Fruit fly (Drosophila melanogaster) whole organism, embryonic: Measurements from ENCODE around the gene spas.
A peak's percentile ranks its signal among the peaks of the same experiment; 100 is the strongest.

ENCODE experiments used
- Ada2b ChIP-seq: fragments of 200-800 bp; sonication (Bioruptor generic); IDR thresholded peaks from 2 replicates; pipeline ENCODE4 v1.3.6; 2022; ENCODE audit warnings: missing biosample characterization, missing genetic modification characterization
- Adf1 ChIP-seq: fragments of 200-800 bp; sonication (Bioruptor generic); IDR thresholded peaks from 2 replicates; pipeline ENCODE4 v1.3.6; 2022; ENCODE audit warnings: missing biosample characterization, missing genetic modification characterization
- Atf-2 ChIP-seq: fragments of 200-800 bp; sonication (Bioruptor generic); optimal IDR thresholded peaks from 2 replicates; lab custom pipeline; 2016; ENCODE audit warnings: missing biosample characterization, missing genetic modification characterization
- Blimp-1 ChIP-seq: fragments of 200-800 bp; sonication (Bioruptor generic); optimal IDR thresholded peaks from 3 replicates; lab custom pipeline; 2018; ENCODE audit warnings: missing biosample characterization, missing genetic modification characterization, mild to moderate bottlenecking, moderate library complexity, missing genetic modification reagents
- CG1024 ChIP-seq: fragments of 200-800 bp; sonication (Bioruptor generic); IDR thresholded peaks from 2 replicates; pipeline ENCODE4 v1.3.6; 2022; ENCODE audit warnings: missing biosample characterization, missing genetic modification characterization
- CG10321 ChIP-seq: fragments of 200-800 bp; sonication (Bioruptor generic); IDR thresholded peaks from 2 replicates; pipeline ENCODE4 v1.3.6; 2022; ENCODE audit warnings: missing biosample characterization, missing genetic modification characterization
- CG12942 ChIP-seq: fragments of 200-800 bp; sonication (Bioruptor generic); optimal IDR thresholded peaks from 3 replicates; lab custom pipeline; 2016; ENCODE audit warnings: missing biosample characterization, missing genetic modification characterization
- CG1603 ChIP-seq: fragments of 200-800 bp; sonication (Bioruptor generic); optimal IDR thresholded peaks from 2 replicates; lab custom pipeline; 2019; ENCODE audit warnings: missing biosample characterization, mild to moderate bottlenecking, missing genetic modification characterization, moderate library complexity
- CG16813 ChIP-seq: fragments of 200-800 bp; sonication (Bioruptor generic); IDR thresholded peaks from 3 replicates; pipeline ENCODE4 v1.3.6; 2022; ENCODE audit warnings: missing biosample characterization, missing genetic modification characterization; ENCODE audit not compliant: partially characterized antibody
- CG18599 ChIP-seq: fragments of 200-800 bp; sonication (Bioruptor generic); optimal IDR thresholded peaks from 3 replicates; lab custom pipeline; 2017; ENCODE audit warnings: missing biosample characterization, missing genetic modification characterization, mild to moderate bottlenecking, moderate library complexity, missing genetic modification reagents
- CG2199 ChIP-seq: fragments of 200-800 bp; sonication (Bioruptor generic); IDR thresholded peaks from 3 replicates; pipeline ENCODE4 v1.3.6; 2022; ENCODE audit warnings: missing biosample characterization, missing genetic modification characterization
- CG2202 ChIP-seq: fragments of 200-800 bp; sonication (Bioruptor generic); optimal IDR thresholded peaks from 2 replicates; lab custom pipeline; 2018; ENCODE audit warnings: missing biosample characterization, mild to moderate bottlenecking, missing genetic modification characterization
- CG3281 ChIP-seq: fragments of 200-800 bp; sonication (Bioruptor generic); optimal IDR thresholded peaks from 3 replicates; lab custom pipeline; 2017; ENCODE audit warnings: missing biosample characterization, mild to moderate bottlenecking, missing genetic modification characterization
- CG3726 ChIP-seq: fragments of 200-800 bp; sonication (Bioruptor generic); IDR thresholded peaks from 3 replicates; pipeline ENCODE4, ENCODE4 v1.3.6; 2022; ENCODE audit warnings: missing biosample characterization, missing genetic modification characterization
- CG3995 ChIP-seq: fragments of 200-800 bp; sonication (Bioruptor generic); optimal IDR thresholded peaks from 3 replicates; lab custom pipeline; 2016; ENCODE audit warnings: missing biosample characterization, missing genetic modification characterization
- CG42726 ChIP-seq: fragments of 200-800 bp; sonication (Bioruptor generic); IDR thresholded peaks from 2 replicates; pipeline ENCODE4 v1.3.6; 2022; ENCODE audit warnings: missing biosample characterization, missing genetic modification characterization; ENCODE audit not compliant: partially characterized antibody
- CG4404 ChIP-seq: fragments of 200-800 bp; sonication (Bioruptor generic); IDR thresholded peaks from 2 replicates; pipeline ENCODE4 v1.3.6; 2022; ENCODE audit warnings: missing biosample characterization, missing genetic modification characterization
- CG4424 ChIP-seq: fragments of 200-800 bp; sonication (Bioruptor generic); optimal IDR thresholded peaks from 3 replicates; lab custom pipeline; 2016; ENCODE audit warnings: missing biosample characterization, missing genetic modification characterization
- CG4820 ChIP-seq: fragments of 200-800 bp; sonication (Bioruptor generic); optimal IDR thresholded peaks from 3 replicates; lab custom pipeline; 2016; ENCODE audit warnings: missing biosample characterization, missing genetic modification characterization
- CG5245 ChIP-seq: fragments of 200-800 bp; sonication (Bioruptor generic); optimal IDR thresholded peaks from 3 replicates; lab custom pipeline; 2016; ENCODE audit warnings: missing biosample characterization, missing genetic modification characterization
- CG7928 ChIP-seq: fragments of 200-800 bp; sonication (Bioruptor generic); optimal IDR thresholded peaks from 2 replicates; lab custom pipeline; 2017; ENCODE audit warnings: missing biosample characterization, mild to moderate bottlenecking, missing genetic modification characterization
- CG7963 ChIP-seq: fragments of 200-800 bp; sonication (Bioruptor generic); IDR thresholded peaks from 3 replicates; pipeline ENCODE4 v1.3.6; 2022; ENCODE audit warnings: missing biosample characterization, missing genetic modification characterization; ENCODE audit not compliant: partially characterized antibody
- CG8765 ChIP-seq: fragments of 200-800 bp; sonication (Bioruptor generic); IDR thresholded peaks from 2 replicates; pipeline ENCODE4 v1.3.6; 2022; ENCODE audit warnings: missing biosample characterization, missing genetic modification characterization
- CTCF ChIP-seq: fragments of 200-800 bp; sonication (Bioruptor generic); optimal IDR thresholded peaks from 2 replicates; lab custom pipeline; 2017; ENCODE audit warnings: missing biosample characterization, mild to moderate bottlenecking, missing genetic modification characterization, moderate library complexity
- Elba2 ChIP-seq: fragments of 200-800 bp; sonication (Bioruptor generic); optimal IDR thresholded peaks from 3 replicates; lab custom pipeline; 2016; ENCODE audit warnings: missing biosample characterization, missing genetic modification characterization
- HmgD ChIP-seq: fragments of 200-800 bp; sonication (Bioruptor generic); optimal IDR thresholded peaks from 3 replicates; lab custom pipeline; 2016; ENCODE audit warnings: missing biosample characterization, missing genetic modification characterization
- PHDP ChIP-seq: fragments of 200-800 bp; sonication (Bioruptor generic); optimal IDR thresholded peaks from 3 replicates; lab custom pipeline; 2018; ENCODE audit warnings: missing biosample characterization, mild to moderate bottlenecking, missing genetic modification characterization, moderate library complexity
- Pdp1 ChIP-seq, 2 experiments: fragments of 200-800 bp; sonication (Bioruptor generic); optimal IDR thresholded peaks; 3 replicates each; lab custom pipeline; 2016; ENCODE audit warnings: missing biosample characterization in 2 of 2, missing genetic modification characterization in 2 of 2, mild to moderate bottlenecking in 1 of 2, moderate library complexity in 1 of 2
- Rfx ChIP-seq: fragments of 200-800 bp; sonication (Bioruptor generic); IDR thresholded peaks from 2 replicates; pipeline ENCODE4 v1.3.6; 2022; ENCODE audit warnings: missing biosample characterization, missing genetic modification characterization
- abd-A ChIP-seq: fragments of 200-800 bp; sonication (Bioruptor generic); optimal IDR thresholded peaks from 3 replicates; lab custom pipeline; 2019; ENCODE audit warnings: missing biosample characterization, mild to moderate bottlenecking, missing genetic modification characterization, moderate library complexity
- amos ChIP-seq: fragments of 200-800 bp; sonication (Bioruptor generic); IDR thresholded peaks from 2 replicates; pipeline ENCODE4 v1.3.6; 2022; ENCODE audit warnings: missing biosample characterization, missing genetic modification characterization; ENCODE audit not compliant: partially characterized antibody
- bbx ChIP-seq: fragments of 200-800 bp; sonication (Bioruptor generic); IDR thresholded peaks from 2 replicates; pipeline ENCODE4 v1.3.6; 2022; ENCODE audit warnings: missing biosample characterization, missing genetic modification characterization; ENCODE audit not compliant: partially characterized antibody
- cad ChIP-seq: fragments of >200 bp; optimal IDR thresholded peaks from 2 replicates; lab custom pipeline; 2017; ENCODE audit warnings: missing biosample characterization, missing genetic modification characterization
- chif ChIP-seq, 2 experiments: fragments of 200-800 bp; sonication (Bioruptor generic); optimal IDR thresholded peaks; 3 replicates each; lab custom pipeline; 2016; ENCODE audit warnings: missing biosample characterization in 2 of 2, missing genetic modification characterization in 2 of 2
- chm ChIP-seq: fragments of 200-800 bp; sonication (Bioruptor generic); IDR thresholded peaks from 2 replicates; pipeline ENCODE4 v1.3.6; 2022; ENCODE audit warnings: missing biosample characterization, missing genetic modification characterization
- corto ChIP-seq: fragments of 200-800 bp; sonication (Bioruptor generic); optimal IDR thresholded peaks from 2 replicates; lab custom pipeline; 2016; ENCODE audit warnings: missing biosample characterization, mild to moderate bottlenecking, missing genetic modification characterization, moderate library complexity
- crc ChIP-seq: fragments of 200-800 bp; sonication (Bioruptor generic); optimal IDR thresholded peaks from 2 replicates; lab custom pipeline; 2016; ENCODE audit warnings: missing biosample characterization, missing genetic modification characterization
- ems ChIP-seq: fragments of 200-800 bp; sonication (Bioruptor generic); optimal IDR thresholded peaks from 3 replicates; lab custom pipeline; 2016; ENCODE audit warnings: missing biosample characterization, missing genetic modification characterization
- esg ChIP-seq: fragments of 200-800 bp; sonication (Bioruptor generic); conservative IDR thresholded peaks from 2 replicates; pipeline ENCODE4 v1.3.6; 2022; ENCODE audit warnings: missing biosample characterization, missing genetic modification characterization
- exex ChIP-seq: fragments of 200-800 bp; sonication (Bioruptor generic); optimal IDR thresholded peaks from 4 replicates; lab custom pipeline; 2018; ENCODE audit warnings: missing biosample characterization, mild to moderate bottlenecking, missing genetic modification characterization, moderate library complexity
- gfzf ChIP-seq: fragments of 200-800 bp; sonication (Bioruptor generic); optimal IDR thresholded peaks from 2 replicates; lab custom pipeline; 2016; ENCODE audit warnings: missing biosample characterization, mild to moderate bottlenecking, missing genetic modification characterization, moderate library complexity
- lola ChIP-seq, 3 experiments: fragments of >200 bp in 2 of 3; fragments of 200-800 bp in 1 of 3; sonication (Bioruptor generic) in 1 of 3; optimal IDR thresholded peaks; 2 replicates each; lab custom pipeline; 2017 to 2019; ENCODE audit warnings: missing biosample characterization in 3 of 3, missing genetic modification characterization in 3 of 3, mild to moderate bottlenecking in 1 of 3, moderate library complexity in 1 of 3
- nom ChIP-seq: fragments of 200-800 bp; sonication (Bioruptor generic); optimal IDR thresholded peaks from 2 replicates; lab custom pipeline; 2017; ENCODE audit warnings: missing biosample characterization, missing genetic modification characterization, mild to moderate bottlenecking, moderate library complexity, missing genetic modification reagents
- pb ChIP-seq: fragments of 200-800 bp; sonication (Bioruptor generic); optimal IDR thresholded peaks from 3 replicates; lab custom pipeline; 2016; ENCODE audit warnings: missing biosample characterization, missing genetic modification characterization
- pum ChIP-seq: fragments of 200-800 bp; sonication (Bioruptor generic); optimal IDR thresholded peaks from 2 replicates; lab custom pipeline; 2016; ENCODE audit warnings: missing biosample characterization, missing genetic modification characterization
- seq ChIP-seq: fragments of 200-800 bp; sonication (Bioruptor generic); IDR thresholded peaks from 2 replicates; pipeline ENCODE4 v1.3.6; 2022; ENCODE audit warnings: missing biosample characterization, missing genetic modification characterization
- shn ChIP-seq: fragments of 200-800 bp; sonication (Bioruptor generic); optimal IDR thresholded peaks from 3 replicates; lab custom pipeline; 2016; ENCODE audit warnings: missing biosample characterization, missing genetic modification characterization
- ssp ChIP-seq: fragments of 200-800 bp; sonication (Bioruptor generic); IDR thresholded peaks from 2 replicates; pipeline ENCODE4 v1.3.6; 2022; ENCODE audit warnings: missing biosample characterization, missing genetic modification characterization
- stwl ChIP-seq: fragments of 200-800 bp; sonication (Bioruptor generic); optimal IDR thresholded peaks from 3 replicates; lab custom pipeline; 2018; ENCODE audit warnings: missing biosample characterization, mild to moderate bottlenecking, missing genetic modification characterization, moderate library complexity
- vnd ChIP-seq: fragments of 200-800 bp; sonication (Bioruptor generic); IDR thresholded peaks from 3 replicates; pipeline ENCODE4 v1.3.6; 2022; ENCODE audit warnings: missing biosample characterization, missing genetic modification characterization; ENCODE audit not compliant: partially characterized antibody
- zfh1 ChIP-seq: fragments of 200-800 bp; sonication (Bioruptor generic); IDR thresholded peaks from 3 replicates; pipeline ENCODE4 v1.3.6; 2022; ENCODE audit warnings: missing biosample characterization, missing genetic modification characterization

spas gene

dm6 chr3R:24057188-24057587 lies 19.2 kb downstream of the spas start, which contains the start of gene Hsp68 (continued):
- TF ChIP-seq Blimp-1 (GFP tag; lab: Kevin White, UChicago) (no peak), amos (GFP tag; lab: Robert Waterston, UW) (peak; percentile 38; the same call in 1 of the 2 replicates), seq (GFP tag; lab: Robert Waterston, UW) (peak; percentile 10; the same call in 1 of the 2 replicates), PHDP (tag; lab: Kevin White, UChicago) (no peak), Pdp1 (GFP tag; optimal IDR thresholded peaks at IDR 0.05; lab: Kevin White, UChicago) (no peak), lola (GFP tag; optimal IDR thresholded peaks at IDR 0.05; lab: Kevin White, UChicago) (no peak), CG1024 (no peak), esg (GFP tag; lab: Robert Waterston, UW) (no peak), bbx (GFP tag; lab: Robert Waterston, UW) (peak; percentile 69; the same call in 1 of the 2 replicates), chm (no peak), CG4820 (GFP tag; lab: Kevin White, UChicago) (no peak), pb (no peak), CG2202 (tag; lab: Kevin White, UChicago) (no peak), CG1603 (peak; percentile 12), CG12942 (GFP tag; lab: Kevin White, UChicago) (no peak), Atf-2 (GFP tag; lab: Kevin White, UChicago) (no peak), zfh1 (GFP tag; lab: Robert Waterston, UW) (no peak), Ada2b (GFP tag; lab: Robert Waterston, UW) (no peak), CG2199 (peak; percentile 81; the same call in 2 of the 3 replicates), CG3726 (GFP tag; lab: Robert Waterston, UW) (no peak), CG3995 (GFP tag; lab: Kevin White, UChicago) (no peak), CG42726 (GFP tag; lab: Robert Waterston, UW) (no peak), HmgD (GFP tag; lab: Kevin White, UChicago) (peak; percentile 4), CG16813 (GFP tag; lab: Robert Waterston, UW) (0 out of 3 replicates have a peak, but pooled peaks have one; percentile 12), CG18599 (GFP tag; lab: Kevin White, UChicago) (no peak), CG8765 (GFP tag; lab: Robert Waterston, UW) (no peak), exex (tag; lab: Kevin White, UChicago) (no peak), pum (GFP tag; lab: Kevin White, UChicago) (no peak), chif (GFP tag; optimal IDR thresholded peaks at IDR 0.05; lab: Kevin White, UChicago) (no peak), CG10321 (GFP tag; lab: Robert Waterston, UW) (peak; percentile 97), CG7928 (GFP tag; lab: Kevin White, UChicago) (no peak), stwl (peak; percentile 54), crc (no peak), nom (peak; percentile 91), ssp (GFP tag; lab: Robert Waterston, UW) (no peak), CG7963 (no peak), CG4404 (GFP tag; lab: Robert Waterston, UW) (no peak), Rfx (GFP tag; lab: Robert Waterston, UW) (0 out of 2 replicates have a peak, but pooled peaks have one; percentile 25), CG5245 (no peak), CG3281 (GFP tag; lab: Kevin White, UChicago) (peak; percentile 4), CG4424 (GFP tag; lab: Kevin White, UChicago) (no peak), Adf1 (GFP tag; lab: Robert Waterston, UW) (no peak), shn (GFP tag; lab: Kevin White, UChicago) (no peak), gfzf (GFP tag; lab: Kevin White, UChicago) (no peak), corto (no peak), vnd (GFP tag; lab: Robert Waterston, UW) (no peak; the same call in 2 of the 3 replicates), Elba2 (GFP tag; lab: Kevin White, UChicago) (no peak), ems (GFP tag; lab: Kevin White, UChicago) (no peak), CTCF (GFP tag; lab: Kevin White, UChicago) (no peak), abd-A (tag; lab: Kevin White, UChicago) (peak; percentile 88), cad (GFP tag; lab: Kevin White, UChicago) (peak; percentile 52)
